Worm (Caenorhabditis elegans) whole organism, early embryonic: ENCODE measurements around the gene ugt-65.
"Not testable (repeated sequence)": the region's sequence is repeated elsewhere in the genome, so short reads cannot be mapped to it uniquely, and the experiment has no call there.

Experiments
- B0310.2 ChIP-seq: sonication (generic microtip); optimal IDR thresholded peaks from 2 replicates; lab custom pipeline; 2016; ENCODE audit warnings: mild to moderate bottlenecking, missing genetic modification characterization, missing compliant biosample characterization
- F13C5.2 ChIP-seq: sonication (generic microtip); optimal IDR thresholded peaks from 2 replicates; lab custom pipeline; 2017; ENCODE audit warnings: mild to moderate bottlenecking, missing genetic modification characterization, inconsistent platforms, missing compliant biosample characterization
- aly-1 ChIP-seq: sonication (generic microtip); optimal IDR thresholded peaks from 2 replicates; lab custom pipeline; 2016; ENCODE audit warnings: missing genetic modification characterization, missing compliant biosample characterization
- ama-1 ChIP-seq: fragments of 150-350 bp; optimal IDR thresholded peaks from 2 replicates; lab custom pipeline; 2014
- ceh-13 ChIP-seq: fragments of 200-800 bp; sonication (Bioruptor generic); optimal IDR thresholded peaks from 2 replicates; lab custom pipeline; 2018; ENCODE audit warnings: mild to moderate bottlenecking, missing genetic modification characterization, missing compliant biosample characterization
- ceh-36 ChIP-seq: sonication (generic microtip); optimal IDR thresholded peaks from 2 replicates; lab custom pipeline; 2016; ENCODE audit warnings: missing genetic modification characterization, inconsistent platforms, missing compliant biosample characterization
- ets-7 ChIP-seq: sonication (generic microtip); optimal IDR thresholded peaks from 2 replicates; lab custom pipeline; 2016; ENCODE audit warnings: missing genotype, missing genetic modification characterization, missing compliant biosample characterization
- flt-1 ChIP-seq: fragments of 200-800 bp; sonication (Bioruptor generic); IDR thresholded peaks from 2 replicates; pipeline ENCODE4 v1.3.6; 2022; ENCODE audit warnings: missing genetic modification characterization, missing compliant biosample characterization
- hmbx-1 ChIP-seq: sonication (generic microtip); optimal IDR thresholded peaks from 2 replicates; lab custom pipeline; 2016; ENCODE audit warnings: mild to moderate bottlenecking, missing genetic modification characterization, missing compliant biosample characterization
- hmg-4 ChIP-seq: fragments of 200-800 bp; sonication (Bioruptor generic); optimal IDR thresholded peaks from 2 replicates; lab custom pipeline; 2018; ENCODE audit warnings: mild to moderate bottlenecking, missing genetic modification characterization, missing compliant biosample characterization
- hnd-1 ChIP-seq: sonication (generic microtip); optimal IDR thresholded peaks from 2 replicates; lab custom pipeline; 2016; ENCODE audit warnings: missing genetic modification characterization, missing compliant biosample characterization
- pes-1 ChIP-seq: fragments of 200-800 bp; sonication (Bioruptor generic); IDR thresholded peaks from 2 replicates; pipeline ENCODE4 v1.3.6; 2022; ENCODE audit warnings: missing genetic modification reagents, missing genetic modification characterization, missing compliant biosample characterization
- scrt-1 ChIP-seq: fragments of 200-800 bp; sonication (Bioruptor generic); IDR thresholded peaks from 2 replicates; pipeline ENCODE4 v1.3.6; 2022; ENCODE audit warnings: missing genetic modification characterization, missing compliant biosample characterization
- sea-1 ChIP-seq: fragments of 200-800 bp; sonication (Bioruptor generic); conservative IDR thresholded peaks from 2 replicates; pipeline ENCODE4 v1.3.6; 2022; ENCODE audit warnings: missing genetic modification characterization, missing compliant biosample characterization
- tbx-11 ChIP-seq: fragments of 200-800 bp; sonication (Bioruptor generic); IDR thresholded peaks from 2 replicates; pipeline ENCODE4 v1.3.6; 2022; ENCODE audit warnings: missing genetic modification characterization, missing compliant biosample characterization
- tbx-37 ChIP-seq: fragments of 200-800 bp; sonication (Bioruptor generic); conservative IDR thresholded peaks from 2 replicates; pipeline ENCODE4 v1.3.6; 2022; ENCODE audit warnings: missing genetic modification reagents, missing genetic modification characterization, missing compliant biosample characterization
- tra-4 ChIP-seq: sonication (generic microtip); optimal IDR thresholded peaks from 2 replicates; lab custom pipeline; 2017; ENCODE audit warnings: missing genetic modification characterization, missing compliant biosample characterization

The ugt-65 gene

ce11 chrIV:12467761-12468160 is 47.3 kb downstream of the ugt-65 start:
- no peak for TF ChIP-seq hnd-1 (tag; lab: Kevin White, UChicago)
- no peak for TF ChIP-seq ceh-36 (tag; lab: Kevin White, UChicago)
- TF ChIP-seq tra-4 (tag; lab: Kevin White, UChicago), result no peak
- TF ChIP-seq tbx-37 (GFP tag; lab: Robert Waterston, UW), result no peak
- no peak for TF ChIP-seq ets-7 (tag; lab: Kevin White, UChicago)
- TF ChIP-seq tbx-11, result no peak
- TF ChIP-seq B0310.2 (tag; lab: Kevin White, UChicago), result no peak
- no peak for TF ChIP-seq hmbx-1
- no peak for TF ChIP-seq ama-1 (lab: Kevin White, UChicago)
- no peak for TF ChIP-seq aly-1 (tag; lab: Kevin White, UChicago)
- no peak for TF ChIP-seq hmg-4 (GFP tag; lab: Kevin White, UChicago)
- TF ChIP-seq ceh-13 (GFP tag; lab: Kevin White, UChicago), result no peak
- no peak for TF ChIP-seq pes-1
- TF ChIP-seq scrt-1 (GFP tag; lab: Robert Waterston, UW), result no peak
- TF ChIP-seq F13C5.2 (tag; lab: Kevin White, UChicago), result no peak
- TF ChIP-seq sea-1, result no peak
- no peak for TF ChIP-seq flt-1 (GFP tag; lab: Robert Waterston, UW)

ce11 chrIV:12468359-12468758 is 47.9 kb downstream of the ugt-65 start, which contains the start of gene igdb-2:
TSS of gene igdb-2 (plus strand) at chrIV:12468659.
- TF ChIP-seq F13C5.2 (tag; lab: Kevin White, UChicago), result no peak
- TF ChIP-seq flt-1 (GFP tag; lab: Robert Waterston, UW), result no peak
- TF ChIP-seq B0310.2 (tag; lab: Kevin White, UChicago), result no peak
- no peak for TF ChIP-seq scrt-1 (GFP tag; lab: Robert Waterston, UW)
- no peak for TF ChIP-seq hmg-4 (GFP tag; lab: Kevin White, UChicago)
- no peak for TF ChIP-seq ets-7 (tag; lab: Kevin White, UChicago)
- TF ChIP-seq tbx-37 (GFP tag; lab: Robert Waterston, UW), result no peak
- no peak for TF ChIP-seq ama-1 (lab: Kevin White, UChicago)
- TF ChIP-seq aly-1 (tag; lab: Kevin White, UChicago), result no peak
- TF ChIP-seq ceh-13 (GFP tag; lab: Kevin White, UChicago), result no peak
- no peak for TF ChIP-seq hnd-1 (tag; lab: Kevin White, UChicago)
- no peak for TF ChIP-seq tra-4 (tag; lab: Kevin White, UChicago)
- TF ChIP-seq sea-1, result no peak
- TF ChIP-seq ceh-36 (tag; lab: Kevin White, UChicago), result no peak

- not testable (repeated sequence) for TF ChIP-seq scrt-1 (GFP tag; lab: Robert Waterston, UW); ama-1 (lab: Kevin White, UChicago); hnd-1 (tag; lab: Kevin White, UChicago)
Measured at ce11 chrIV:12476942-12477341, 56.5 kb downstream of the ugt-65 start, which contains the start of gene T04A11.1. TSS of gene T04A11.1 (minus strand) at chrIV:12477042.

ce11 chrIV:12478711-12479110 is 58.2 kb downstream of the ugt-65 start, which contains the start of gene igdb-1:
TSS of gene igdb-1 (plus strand) at chrIV:12479011.
- not testable (repeated sequence) for TF ChIP-seq ama-1 (lab: Kevin White, UChicago); scrt-1 (GFP tag; lab: Robert Waterston, UW); sea-1
